Worm (Caenorhabditis elegans) whole organism, late embryonic: ENCODE measurements around the gene EEED8.2.

ENCODE experiments used
- dve-1 ChIP-seq: sonication (generic microtip); optimal IDR thresholded peaks from 2 replicates; lab custom pipeline; 2017; ENCODE audit warnings: antibody characterized with exemption, mild to moderate bottlenecking, missing genetic modification characterization, missing compliant biosample characterization
- pha-4 ChIP-seq: fragments of 150-350 bp; optimal IDR thresholded peaks from 2 replicates; lab custom pipeline; 2018; ENCODE audit warnings: missing biosample characterization, missing genetic modification reagents, missing genetic modification characterization
- ztf-16 ChIP-seq: sonication (generic microtip); optimal IDR thresholded peaks from 2 replicates; lab custom pipeline; 2017; ENCODE audit warnings: missing genetic modification characterization, missing compliant biosample characterization

ce11 chrII:5449219-5449618, 32.7 kb downstream of the EEED8.2 start:
- no peak for TF ChIP-seq pha-4 (tag; lab: Kevin White, UChicago)
- TF ChIP-seq ztf-16, result no peak
- no peak for TF ChIP-seq dve-1 (tag; lab: Kevin White, UChicago)
